Fruit fly (Drosophila melanogaster) whole organism, embryonic: ENCODE data around the gene Mgat3.

Experiments
- Adf1 ChIP-seq: fragments of 200-800 bp; sonication (Bioruptor generic); IDR thresholded peaks from 2 replicates; pipeline ENCODE4 v1.3.6; 2022; ENCODE audit warnings: missing biosample characterization, missing genetic modification characterization
- Atf-2 ChIP-seq: fragments of 200-800 bp; sonication (Bioruptor generic); optimal IDR thresholded peaks from 2 replicates; lab custom pipeline; 2016; ENCODE audit warnings: missing biosample characterization, missing genetic modification characterization
- Atf6 ChIP-seq: fragments of 200-800 bp; sonication (Bioruptor generic); IDR thresholded peaks from 2 replicates; pipeline ENCODE4 v1.3.6; 2022; ENCODE audit warnings: missing biosample characterization, missing genetic modification characterization
- BEAF-32 ChIP-seq: fragments of 200-800 bp; sonication (Bioruptor generic); optimal IDR thresholded peaks from 3 replicates; lab custom pipeline; 2017; ENCODE audit warnings: missing biosample characterization, missing genetic modification characterization, mild to moderate bottlenecking, moderate library complexity, missing genetic modification reagents
- CG10565 ChIP-seq: fragments of 200-800 bp; sonication (Bioruptor generic); optimal IDR thresholded peaks from 3 replicates; lab custom pipeline; 2016; ENCODE audit warnings: missing biosample characterization, mild to moderate bottlenecking, missing genetic modification characterization
- CG1529 ChIP-seq: fragments of 200-800 bp; sonication (Bioruptor generic); optimal IDR thresholded peaks from 3 replicates; lab custom pipeline; 2018; ENCODE audit warnings: missing biosample characterization, missing genetic modification characterization
- CG15479 ChIP-seq: fragments of 200-800 bp; sonication (Bioruptor generic); optimal IDR thresholded peaks from 3 replicates; lab custom pipeline; 2019; ENCODE audit warnings: missing biosample characterization, mild to moderate bottlenecking, missing genetic modification characterization, moderate library complexity
- CG2678 ChIP-seq: fragments of 200-800 bp; sonication (Bioruptor generic); optimal IDR thresholded peaks from 3 replicates; lab custom pipeline; 2019; ENCODE audit warnings: missing biosample characterization, mild to moderate bottlenecking, missing genetic modification characterization, moderate library complexity
- CG2889 ChIP-seq: fragments of 200-800 bp; sonication (Bioruptor generic); IDR thresholded peaks from 3 replicates; pipeline ENCODE4 v1.3.6; 2022; ENCODE audit warnings: missing biosample characterization, missing genetic modification characterization
- CG30431 ChIP-seq: fragments of 200-800 bp; sonication (Bioruptor generic); optimal IDR thresholded peaks from 2 replicates; lab custom pipeline; 2017; ENCODE audit warnings: missing biosample characterization, missing genetic modification characterization
- CG32532 ChIP-seq: fragments of 200-800 bp; sonication (Bioruptor generic); IDR thresholded peaks from 2 replicates; pipeline ENCODE4 v1.3.6; 2022; ENCODE audit warnings: missing biosample characterization, missing genetic modification characterization
- CG3726 ChIP-seq: fragments of 200-800 bp; sonication (Bioruptor generic); IDR thresholded peaks from 3 replicates; pipeline ENCODE4, ENCODE4 v1.3.6; 2022; ENCODE audit warnings: missing biosample characterization, missing genetic modification characterization
- CG3995 ChIP-seq: fragments of 200-800 bp; sonication (Bioruptor generic); optimal IDR thresholded peaks from 3 replicates; lab custom pipeline; 2016; ENCODE audit warnings: missing biosample characterization, missing genetic modification characterization
- CG4282 ChIP-seq: fragments of 200-800 bp; sonication (Bioruptor generic); optimal IDR thresholded peaks from 2 replicates; lab custom pipeline; 2016; ENCODE audit warnings: missing biosample characterization, missing genetic modification characterization
- CG4707 ChIP-seq: fragments of 200-800 bp; sonication (Bioruptor generic); optimal IDR thresholded peaks from 2 replicates; lab custom pipeline; 2018; ENCODE audit warnings: missing biosample characterization, mild to moderate bottlenecking, missing genetic modification characterization, moderate library complexity
- CG4854 ChIP-seq: fragments of 200-800 bp; sonication (Bioruptor generic); optimal IDR thresholded peaks from 2 replicates; lab custom pipeline; 2016; ENCODE audit warnings: missing biosample characterization, missing genetic modification characterization, inconsistent platforms
- CG7839 ChIP-seq: fragments of 200-800 bp; sonication (Bioruptor generic); optimal IDR thresholded peaks from 3 replicates; lab custom pipeline; 2018; ENCODE audit warnings: missing biosample characterization, mild to moderate bottlenecking, missing genetic modification characterization, moderate library complexity
- CG8944 ChIP-seq: fragments of 200-800 bp; sonication (Bioruptor generic); optimal IDR thresholded peaks from 3 replicates; lab custom pipeline; 2016; ENCODE audit warnings: missing biosample characterization, missing genetic modification characterization
- CG9797 ChIP-seq: fragments of 200-800 bp; sonication (Bioruptor generic); optimal IDR thresholded peaks from 3 replicates; lab custom pipeline; 2018; ENCODE audit warnings: missing biosample characterization, mild to moderate bottlenecking, missing genetic modification characterization
- CTCF ChIP-seq: fragments of 200-800 bp; sonication (Bioruptor generic); optimal IDR thresholded peaks from 2 replicates; lab custom pipeline; 2017; ENCODE audit warnings: missing biosample characterization, mild to moderate bottlenecking, missing genetic modification characterization, moderate library complexity
- D ChIP-seq, 2 experiments: fragments of 200-800 bp in 1 of 2; fragments of >200 bp in 1 of 2; sonication (Bioruptor generic) in 1 of 2; optimal IDR thresholded peaks; 2 replicates in 1 of 2; 3 replicates in 1 of 2; lab custom pipeline; 2017; ENCODE audit warnings: mild to moderate bottlenecking in 1 of 2, missing biosample characterization in 1 of 2, missing genetic modification characterization in 1 of 2, missing genetic modification reagents in 1 of 2
- Dek ChIP-seq: fragments of 200-800 bp; sonication (Bioruptor generic); optimal IDR thresholded peaks from 3 replicates; lab custom pipeline; 2019; ENCODE audit warnings: missing biosample characterization, mild to moderate bottlenecking, missing genetic modification characterization, moderate library complexity
- Dip2 ChIP-seq: fragments of 200-800 bp; sonication (Bioruptor generic); IDR thresholded peaks from 2 replicates; pipeline ENCODE4 v1.3.6; 2022; ENCODE audit warnings: missing biosample characterization, missing genetic modification characterization
- Dip3 ChIP-seq: fragments of 200-800 bp; sonication (Bioruptor generic); optimal IDR thresholded peaks from 3 replicates; lab custom pipeline; 2016; ENCODE audit warnings: missing biosample characterization, missing genetic modification characterization
- Dll ChIP-seq: fragments of 200-800 bp; sonication (Bioruptor generic); IDR thresholded peaks from 4 replicates; pipeline ENCODE4 v1.3.6; 2022; ENCODE audit warnings: missing biosample characterization, missing genetic modification characterization; ENCODE audit not compliant: partially characterized antibody
- Ets97D ChIP-seq: fragments of 200-800 bp; sonication (Bioruptor generic); optimal IDR thresholded peaks from 3 replicates; lab custom pipeline; 2016; ENCODE audit warnings: missing biosample characterization, missing genetic modification characterization
- Hand ChIP-seq: fragments of 200-800 bp; sonication (Bioruptor generic); optimal IDR thresholded peaks from 2 replicates; lab custom pipeline; 2017; ENCODE audit warnings: mild to moderate bottlenecking, missing biosample characterization, missing genetic modification reagents, missing genetic modification characterization
- HmgD ChIP-seq: fragments of 200-800 bp; sonication (Bioruptor generic); optimal IDR thresholded peaks from 3 replicates; lab custom pipeline; 2016; ENCODE audit warnings: missing biosample characterization, missing genetic modification characterization
- MBD-R2 ChIP-seq: fragments of 200-800 bp; sonication (Bioruptor generic); IDR thresholded peaks from 2 replicates; pipeline ENCODE4 v1.3.6; 2022; ENCODE audit warnings: missing biosample characterization, missing genetic modification characterization
- Nf-YC ChIP-seq: fragments of 200-800 bp; optimal IDR thresholded peaks from 3 replicates; lab custom pipeline; 2019; ENCODE audit warnings: missing biosample characterization, mild to moderate bottlenecking, missing genetic modification characterization, moderate library complexity
- PHDP ChIP-seq: fragments of 200-800 bp; sonication (Bioruptor generic); optimal IDR thresholded peaks from 3 replicates; lab custom pipeline; 2018; ENCODE audit warnings: missing biosample characterization, mild to moderate bottlenecking, missing genetic modification characterization, moderate library complexity
- Rfx ChIP-seq: fragments of 200-800 bp; sonication (Bioruptor generic); IDR thresholded peaks from 2 replicates; pipeline ENCODE4 v1.3.6; 2022; ENCODE audit warnings: missing biosample characterization, missing genetic modification characterization
- Vsx1 ChIP-seq: fragments of 200-800 bp; sonication (Bioruptor generic); optimal IDR thresholded peaks from 2 replicates; lab custom pipeline; 2017; ENCODE audit warnings: missing biosample characterization, mild to moderate bottlenecking, missing genetic modification characterization, missing genetic modification reagents
- az2 ChIP-seq: fragments of 200-800 bp; sonication (Bioruptor generic); optimal IDR thresholded peaks from 3 replicates; lab custom pipeline; 2016; ENCODE audit warnings: missing biosample characterization, missing genetic modification characterization
- crc ChIP-seq: fragments of 200-800 bp; sonication (Bioruptor generic); optimal IDR thresholded peaks from 2 replicates; lab custom pipeline; 2016; ENCODE audit warnings: missing biosample characterization, missing genetic modification characterization
- dmrt11E ChIP-seq: fragments of 200-800 bp; sonication (Bioruptor generic); optimal IDR thresholded peaks from 3 replicates; lab custom pipeline; 2018; ENCODE audit warnings: missing biosample characterization, mild to moderate bottlenecking, missing genetic modification characterization, moderate library complexity
- gce ChIP-seq: fragments of 200-800 bp; sonication (Bioruptor generic); IDR thresholded peaks from 3 replicates; pipeline ENCODE4 v1.3.6; 2022; ENCODE audit warnings: missing biosample characterization, missing genetic modification characterization
- hb ChIP-seq: fragments of 200-800 bp; sonication (Bioruptor generic); IDR thresholded peaks from 3 replicates; pipeline ENCODE4 v1.3.6; 2022; ENCODE audit warnings: missing biosample characterization, missing genetic modification characterization; ENCODE audit not compliant: partially characterized antibody
- insv ChIP-seq, 2 experiments: fragments of 200-800 bp; sonication (Bioruptor generic); optimal IDR thresholded peaks; 3 replicates each; lab custom pipeline; 2016 to 2018; ENCODE audit warnings: missing biosample characterization in 2 of 2, missing genetic modification characterization in 2 of 2
- jing ChIP-seq: fragments of 200-800 bp; sonication (Bioruptor generic); optimal IDR thresholded peaks from 2 replicates; lab custom pipeline; 2018; ENCODE audit warnings: missing biosample characterization, mild to moderate bottlenecking, missing genetic modification characterization
- jumu ChIP-seq: fragments of 200-800 bp; sonication (Bioruptor generic); optimal IDR thresholded peaks from 3 replicates; lab custom pipeline; 2016; ENCODE audit warnings: missing biosample characterization, missing genetic modification characterization
- nerfin-2 ChIP-seq: fragments of 200-800 bp; sonication (Bioruptor generic); IDR thresholded peaks from 2 replicates; pipeline ENCODE4 v1.3.6; 2022; ENCODE audit warnings: missing biosample characterization, missing genetic modification characterization; ENCODE audit not compliant: partially characterized antibody
- peb ChIP-seq: fragments of 200-800 bp; sonication (Bioruptor generic); IDR thresholded peaks from 2 replicates; pipeline ENCODE4 v1.3.6; 2022; ENCODE audit warnings: missing biosample characterization, missing genetic modification characterization
- prd ChIP-seq, 3 experiments: fragments of >200 bp in 2 of 3; fragments of 200-800 bp in 1 of 3; sonication (Bioruptor generic) in 1 of 3; optimal IDR thresholded peaks in 2 of 3; IDR thresholded peaks in 1 of 3; 2 replicates in 2 of 3; 3 replicates in 1 of 3; pipeline versions ENCODE4 v1.3.6 to Lab custom; 2017 to 2022; ENCODE audit warnings: missing biosample characterization in 1 of 3, missing genetic modification characterization in 1 of 3
- repo ChIP-seq: fragments of 200-800 bp; sonication (Bioruptor generic); optimal IDR thresholded peaks from 2 replicates; lab custom pipeline; 2016; ENCODE audit warnings: missing biosample characterization, missing genetic modification characterization
- sisA ChIP-seq: fragments of 200-800 bp; sonication (Bioruptor generic); IDR thresholded peaks from 2 replicates; pipeline ENCODE4 v1.3.6; 2022; ENCODE audit warnings: missing biosample characterization, missing genetic modification characterization
- stc ChIP-seq: fragments of 200-800 bp; sonication (Bioruptor generic); IDR thresholded peaks from 2 replicates; pipeline ENCODE4 v1.3.6; 2022; ENCODE audit warnings: missing biosample characterization, missing genetic modification characterization
- trem ChIP-seq: fragments of 200-800 bp; optimal IDR thresholded peaks from 3 replicates; lab custom pipeline; 2019; ENCODE audit warnings: missing biosample characterization, mild to moderate bottlenecking, missing genetic modification characterization, moderate library complexity
- vnd ChIP-seq: fragments of 200-800 bp; sonication (Bioruptor generic); IDR thresholded peaks from 3 replicates; pipeline ENCODE4 v1.3.6; 2022; ENCODE audit warnings: missing biosample characterization, missing genetic modification characterization; ENCODE audit not compliant: partially characterized antibody

Gene Mgat3

DNA sequence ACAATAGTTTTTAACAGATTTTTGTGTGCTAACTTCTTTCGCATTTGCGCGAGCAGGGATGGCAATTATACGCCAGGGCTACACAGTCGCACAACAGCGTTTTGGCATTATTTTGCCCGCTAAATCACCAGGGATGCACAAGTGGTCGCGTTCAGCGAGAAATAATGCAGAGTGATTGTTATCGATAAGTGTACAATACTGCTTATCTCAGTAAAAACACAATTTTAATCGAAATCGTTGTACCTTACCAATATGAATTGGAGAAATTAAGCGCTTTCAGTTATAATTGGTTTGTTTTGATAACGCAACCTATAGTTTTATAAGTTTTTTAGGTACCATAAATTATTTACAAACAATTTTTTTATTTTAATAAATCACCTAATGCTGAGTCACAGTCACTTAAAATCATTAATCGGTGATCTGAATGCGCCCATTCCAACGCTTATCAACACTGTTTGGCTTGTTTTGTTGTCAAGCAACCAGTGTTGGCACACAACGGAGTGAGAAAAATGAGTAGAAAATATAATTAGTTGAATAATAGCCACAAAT lies 5.6 kb downstream of the Mgat3 start, which contains the start of the genes Sfmbt and CG5439 (continued):
- TF ChIP-seq peb (GFP tag; lab: Robert Waterston, UW) = 0 out of 2 replicates have a peak, but pooled peaks have one; percentile 28
- TF ChIP-seq hb (GFP tag; lab: Robert Waterston, UW) = no peak
- no peak for TF ChIP-seq D (optimal IDR thresholded peaks at IDR 0.05; lab: Kevin White, UChicago)
- peak; percentile 49 for TF ChIP-seq D (GFP tag; optimal IDR thresholded peaks at IDR 0.05; lab: Kevin White, UChicago)
- TF ChIP-seq vnd = no peak
- peak; percentile 55 for TF ChIP-seq CG9797 (GFP tag; lab: Kevin White, UChicago)
- peak; percentile 77 for TF ChIP-seq CG32532 (GFP tag; lab: Robert Waterston, UW)
- TF ChIP-seq BEAF-32 (GFP tag; lab: Kevin White, UChicago) = peak; percentile 72
- TF ChIP-seq CG3995 (GFP tag; lab: Kevin White, UChicago) = peak; percentile 100
- TF ChIP-seq CG8944 (GFP tag; lab: Kevin White, UChicago) = peak; percentile 72
- no peak for TF ChIP-seq CG10565 (GFP tag; lab: Kevin White, UChicago)
- TF ChIP-seq az2 (GFP tag; lab: Kevin White, UChicago) = peak; percentile 71
- TF ChIP-seq Hand (GFP tag; lab: Kevin White, UChicago) = no peak
- TF ChIP-seq insv (GFP tag; optimal IDR thresholded peaks at IDR 0.05; lab: Kevin White, UChicago) = peak in 1 of 2 experiments; percentile 53
- no peak for TF ChIP-seq CG4707 (GFP tag; lab: Kevin White, UChicago)
- TF ChIP-seq MBD-R2 = peak; percentile 80
- TF ChIP-seq Dip2 = no peak
- TF ChIP-seq PHDP (tag; lab: Kevin White, UChicago) = no peak
- TF ChIP-seq Adf1 (GFP tag; lab: Robert Waterston, UW) = peak; percentile 21; the same call in 1 of the 2 replicates
- TF ChIP-seq CG2678 (tag; lab: Kevin White, UChicago) = no peak
- TF ChIP-seq stc (GFP tag; lab: Robert Waterston, UW) = no peak
- peak; percentile 79 for TF ChIP-seq trem (tag; lab: Kevin White, UChicago)
- no peak for TF ChIP-seq gce (GFP tag; lab: Robert Waterston, UW)
- TF ChIP-seq Nf-YC (tag; lab: Kevin White, UChicago) = no peak
- no peak for TF ChIP-seq CG1529 (GFP tag; lab: Kevin White, UChicago)
- TF ChIP-seq crc = peak; percentile 29
- peak; percentile 89 for TF ChIP-seq HmgD (GFP tag; lab: Kevin White, UChicago)
- peak; percentile 64; the same call in 3 of the 4 replicates for TF ChIP-seq Dll (GFP tag; lab: Robert Waterston, UW)
- TF ChIP-seq CG15479 (GFP tag; lab: Kevin White, UChicago) = peak; percentile 97
- peak; percentile 77 for TF ChIP-seq sisA (GFP tag; lab: Robert Waterston, UW)
- peak; percentile 74 for TF ChIP-seq Dek (tag; lab: Kevin White, UChicago)
- peak; percentile 77 for TF ChIP-seq Rfx (GFP tag; lab: Robert Waterston, UW)
- TF ChIP-seq dmrt11E = peak; percentile 65
- peak; percentile 81 for TF ChIP-seq Ets97D
- TF ChIP-seq jumu (GFP tag; lab: Kevin White, UChicago) = peak; percentile 85
- TF ChIP-seq CG7839 = no peak
- no peak for TF ChIP-seq CG4282
- no peak for TF ChIP-seq prd (optimal IDR thresholded peaks at IDR 0.05; lab: Kevin White, UChicago)
- TF ChIP-seq prd (GFP tag; IDR thresholded peaks at IDR 0.05; lab: Robert Waterston, UW) = peak; percentile 80
- peak; percentile 10 for TF ChIP-seq CTCF (GFP tag; lab: Kevin White, UChicago)
- TF ChIP-seq repo (GFP tag; lab: Kevin White, UChicago) = peak; percentile 43
- TF ChIP-seq Dip3 (GFP tag; lab: Kevin White, UChicago) = peak; percentile 75
- peak; percentile 66 for TF ChIP-seq Atf-2 (GFP tag; lab: Kevin White, UChicago)
- TF ChIP-seq CG3726 = no peak
- no peak for TF ChIP-seq jing (GFP tag; lab: Kevin White, UChicago)
- TF ChIP-seq CG30431 = peak; percentile 58
- TF ChIP-seq Atf6 (GFP tag; lab: Robert Waterston, UW) = peak; percentile 53; the same call in 1 of the 2 replicates
- peak; percentile 56; the same call in 1 of the 2 replicates for TF ChIP-seq nerfin-2 (GFP tag; lab: Robert Waterston, UW)
- TF ChIP-seq CG2889 (GFP tag; lab: Robert Waterston, UW) = no peak
- no peak for TF ChIP-seq Vsx1
- TF ChIP-seq CG4854 (GFP tag; lab: Kevin White, UChicago) = peak; percentile 71
